Worm (Caenorhabditis elegans) whole organism, L4/young adult: ENCODE measurements around the gene Y76A2B.4.

ENCODE experiments used
- W03F9.2 ChIP-seq: fragments of 150-350 bp; optimal IDR thresholded peaks from 2 replicates; lab custom pipeline; 2014; ENCODE audit warnings: missing biosample characterization, missing genetic modification characterization
- dao-5 ChIP-seq: sonication (generic microtip); optimal IDR thresholded peaks from 2 replicates; lab custom pipeline; 2016; ENCODE audit warnings: missing genotype, missing genetic modification characterization, moderate library complexity, missing compliant biosample characterization
- him-1 ChIP-seq: sonication (generic microtip); optimal IDR thresholded peaks from 2 replicates; lab custom pipeline; 2016; ENCODE audit warnings: missing genotype, missing genetic modification reagents, missing genetic modification characterization, missing compliant biosample characterization

Gene Y76A2B.4

DNA sequence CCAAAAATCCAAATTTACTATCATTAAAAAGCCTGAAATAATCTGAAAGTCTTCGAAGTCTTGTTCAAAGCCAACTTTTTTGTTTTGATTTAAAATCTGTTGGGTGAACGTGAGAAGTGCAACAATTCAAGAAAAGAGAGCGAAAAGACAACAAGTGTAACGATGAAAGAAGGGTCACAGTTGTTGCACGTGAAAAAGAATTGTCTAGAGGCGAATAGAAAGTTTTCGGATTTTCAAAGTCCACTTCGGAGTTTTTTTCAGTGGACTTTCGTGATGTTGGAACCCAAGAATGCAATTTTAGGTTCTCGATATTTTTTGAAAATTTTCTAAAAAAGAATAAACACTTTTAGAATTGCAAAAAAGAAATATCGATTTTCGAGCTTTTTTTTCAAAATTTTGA, 3.4 kb upstream of the Y76A2B.4 start:
- TF ChIP-seq dao-5 (no peak), him-1 (tag; lab: Kevin White, UChicago) (no peak), W03F9.2 (no peak)

DNA sequence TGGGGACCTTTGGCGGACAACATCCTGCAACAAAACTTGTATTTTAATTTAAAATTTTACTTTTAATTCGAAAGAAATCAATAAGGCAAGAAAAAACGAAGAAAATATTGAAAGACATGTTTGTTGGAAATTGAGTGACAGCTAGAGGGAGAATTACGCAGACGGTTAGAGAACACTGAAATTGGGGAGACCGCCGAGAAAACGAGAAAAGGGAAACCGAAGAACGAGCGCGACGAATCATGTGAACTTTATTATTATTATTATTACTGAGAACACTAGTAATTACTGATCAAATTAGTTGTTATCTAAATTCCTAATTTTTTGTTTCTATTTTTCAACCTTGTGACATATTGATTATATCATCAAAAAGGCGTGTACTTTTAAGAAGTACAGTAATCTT, 2.4 kb upstream of the Y76A2B.4 start, which contains the start of gene mmad-1:
Gene mmad-1, minus strand, starts transcription at position 24 of the 400 bp plus-strand sequence.
- TF ChIP-seq W03F9.2: peak; percentile 40
- TF ChIP-seq him-1 (tag; lab: Kevin White, UChicago): no peak
- no peak for TF ChIP-seq dao-5

DNA sequence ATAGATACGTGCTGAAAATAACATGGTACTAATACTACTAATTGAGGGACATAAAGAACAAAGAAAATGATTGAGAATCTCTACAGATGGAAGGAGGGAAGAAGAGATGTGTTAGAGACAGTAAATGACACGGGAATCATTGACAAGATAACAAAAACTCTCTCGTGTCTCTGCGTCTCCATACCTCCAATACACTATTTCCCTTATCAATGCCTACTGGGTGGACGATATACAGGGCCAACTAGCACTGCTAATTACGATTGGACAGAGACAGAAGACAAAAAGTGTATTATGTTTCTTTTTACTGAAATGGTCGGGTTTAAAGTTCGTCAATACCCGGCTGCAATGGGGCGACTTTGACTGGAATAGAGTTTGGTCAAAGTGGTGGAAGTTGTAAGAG, 2.0 kb downstream of the Y76A2B.4 start:
- TF ChIP-seq dao-5: no peak
- TF ChIP-seq him-1 (tag; lab: Kevin White, UChicago): no peak
- TF ChIP-seq W03F9.2: no peak

DNA sequence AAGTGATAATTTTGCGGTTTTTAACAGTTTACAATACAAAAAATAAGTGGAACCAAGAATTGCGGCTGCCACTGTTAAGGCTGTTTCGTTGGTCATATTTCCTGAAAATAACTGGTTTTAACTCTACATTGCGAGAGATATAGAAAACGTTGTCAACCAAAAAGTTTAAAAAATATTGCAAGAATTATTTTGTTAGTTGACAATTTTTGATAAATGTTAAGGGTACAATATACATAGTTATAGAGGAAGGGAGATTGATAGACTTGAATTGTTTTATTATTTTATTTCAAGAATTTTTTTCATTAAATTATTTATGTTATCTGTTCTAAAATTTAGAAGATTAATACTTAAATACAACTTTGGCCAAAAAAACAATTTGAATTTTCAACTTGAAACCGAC, 3.1 kb downstream of the Y76A2B.4 start, which contains the start of gene acs-5:
Gene acs-5, minus strand, starts transcription at position 101 of the 400 bp plus-strand sequence.
- TF ChIP-seq W03F9.2: no peak
- no peak for TF ChIP-seq dao-5
- no peak for TF ChIP-seq him-1 (tag; lab: Kevin White, UChicago)

DNA sequence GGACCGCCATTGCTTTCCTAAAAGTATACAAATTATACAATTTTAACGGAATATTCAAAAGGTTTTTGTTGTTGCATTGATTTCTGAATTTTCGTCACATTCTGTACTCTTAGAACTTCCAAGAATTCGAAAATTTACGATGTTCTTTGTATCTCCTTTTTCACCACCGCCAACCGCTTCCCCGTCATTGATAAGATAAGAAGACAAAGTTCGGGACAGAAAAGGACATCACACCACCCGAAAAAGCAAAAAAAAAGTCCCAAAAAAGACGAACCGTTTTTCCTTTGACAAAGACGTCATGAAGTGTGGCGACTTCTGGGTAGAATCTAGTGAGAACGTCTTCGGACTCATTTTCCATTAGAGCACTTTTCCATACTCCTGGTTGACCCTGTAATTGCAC, 4.1 kb downstream of the Y76A2B.4 start:
- TF ChIP-seq dao-5: no peak
- no peak for TF ChIP-seq him-1 (tag; lab: Kevin White, UChicago)
- no peak for TF ChIP-seq W03F9.2

DNA sequence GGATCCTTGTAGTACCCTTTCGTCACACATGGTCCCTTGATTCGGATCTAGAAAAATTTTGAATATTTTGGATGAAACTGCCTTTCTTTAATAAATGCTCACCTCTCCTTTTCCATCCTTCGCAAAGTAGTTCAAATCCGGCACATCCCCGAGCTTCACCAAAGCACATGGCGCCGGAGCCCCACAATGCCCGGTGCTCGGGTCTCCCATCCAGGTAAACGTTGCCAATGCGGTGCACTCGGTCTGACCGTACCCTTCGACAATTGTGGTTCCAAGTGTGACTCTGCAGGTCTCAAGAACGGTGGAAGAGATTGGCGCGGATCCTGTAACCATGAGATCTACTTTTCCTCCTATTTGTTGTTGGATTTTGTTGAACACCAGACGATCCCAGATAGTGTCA, 5.8 kb downstream of the Y76A2B.4 start:
- no peak for TF ChIP-seq dao-5
- no peak for TF ChIP-seq W03F9.2
- no peak for TF ChIP-seq him-1 (tag; lab: Kevin White, UChicago)

DNA sequence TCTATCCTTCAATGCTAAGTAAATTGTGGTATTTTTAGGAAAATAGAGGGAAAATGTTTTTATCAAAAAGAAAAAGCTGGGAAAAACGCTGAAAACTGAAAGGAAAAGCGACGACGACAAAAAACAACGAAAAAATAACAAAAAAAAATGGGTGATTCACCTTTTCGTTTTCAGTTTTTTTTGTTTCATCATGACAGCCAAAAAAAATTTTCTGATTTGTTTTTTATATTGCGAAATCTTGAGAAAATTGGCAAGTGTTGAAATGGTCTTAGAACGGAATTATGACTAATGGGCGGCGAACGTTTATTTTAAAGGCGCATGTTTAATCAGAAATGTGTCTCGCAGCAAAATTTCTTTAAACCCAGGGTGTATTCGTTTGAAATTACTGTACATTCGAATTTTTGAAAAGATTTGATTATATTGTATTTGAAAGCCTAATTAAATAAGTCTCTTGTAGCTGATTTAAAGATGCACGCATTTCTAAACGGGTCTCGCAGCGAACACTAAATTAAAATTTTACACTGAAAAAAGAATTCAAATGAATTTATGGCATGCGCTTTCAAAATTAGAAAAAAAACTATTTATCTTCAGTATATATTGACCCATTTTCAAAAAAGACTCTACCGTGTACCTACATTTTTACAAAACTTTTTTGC, 10.7 kb downstream of the Y76A2B.4 start:
- TF ChIP-seq him-1 (tag; lab: Kevin White, UChicago): no peak
- TF ChIP-seq W03F9.2: no peak
- TF ChIP-seq dao-5: no peak

DNA sequence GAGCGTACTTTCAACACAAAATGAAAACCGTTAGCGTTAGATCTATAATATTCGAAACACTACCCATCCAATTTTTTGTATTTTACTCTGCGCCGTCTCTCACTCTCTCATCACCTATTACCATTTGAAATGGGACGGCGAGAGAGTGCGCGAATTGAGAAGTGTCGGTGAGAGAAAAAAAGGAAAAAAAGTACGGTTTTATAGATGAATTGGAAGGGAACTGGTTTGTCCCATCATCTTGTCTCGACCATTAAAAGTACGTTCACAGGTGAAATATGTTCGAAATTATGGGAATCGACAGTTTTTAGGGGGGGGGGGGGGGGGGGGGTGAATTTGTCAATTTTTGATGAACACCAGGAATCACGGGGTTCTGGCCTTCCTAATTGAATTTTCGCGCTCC, 11.9 kb downstream of the Y76A2B.4 start:
- TF ChIP-seq W03F9.2 (no peak), him-1 (tag; lab: Kevin White, UChicago) (no peak)

DNA sequence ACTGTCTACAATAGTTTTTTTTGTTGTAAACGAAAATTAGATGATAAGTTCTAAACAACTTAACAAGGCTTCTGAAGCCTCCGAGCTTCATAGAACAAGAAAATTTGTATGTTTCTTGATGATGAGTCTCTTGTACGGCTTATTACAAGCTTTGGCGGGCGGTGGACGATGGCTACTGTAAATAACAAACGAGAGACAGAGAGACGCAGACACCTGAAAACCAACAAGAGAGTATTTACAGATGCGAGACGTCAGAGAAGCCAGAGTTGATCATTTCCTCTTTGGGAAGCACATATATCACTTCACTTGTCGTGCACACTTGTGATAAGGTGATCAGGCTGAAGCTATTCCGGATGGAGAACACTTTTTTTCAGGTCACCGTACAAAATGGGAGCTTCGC, 15.7 kb downstream of the Y76A2B.4 start:
- TF ChIP-seq dao-5: no peak
- TF ChIP-seq W03F9.2: no peak
- no peak for TF ChIP-seq him-1 (tag; lab: Kevin White, UChicago)

DNA sequence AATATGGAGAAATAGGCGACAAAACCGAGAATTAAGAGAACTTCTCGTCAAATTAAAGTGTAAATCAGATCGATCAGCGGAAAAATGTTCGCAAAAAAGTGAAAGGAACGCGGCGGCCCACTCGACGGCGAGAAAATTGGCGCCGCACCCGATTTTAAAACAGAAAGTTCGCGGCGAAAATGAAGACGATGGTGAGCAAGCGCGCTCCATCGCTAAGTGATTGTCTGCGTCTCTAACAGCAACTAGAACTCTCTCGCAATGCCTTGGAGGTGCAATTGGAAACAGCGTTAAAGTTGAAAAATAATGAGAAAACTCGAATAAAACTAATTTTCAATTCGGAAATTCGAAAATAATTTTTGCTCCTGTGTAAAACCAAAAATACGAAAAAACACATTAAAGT, 16.6 kb downstream of the Y76A2B.4 start:
- TF ChIP-seq dao-5 (no peak), W03F9.2 (no peak), him-1 (tag; lab: Kevin White, UChicago) (no peak)

DNA sequence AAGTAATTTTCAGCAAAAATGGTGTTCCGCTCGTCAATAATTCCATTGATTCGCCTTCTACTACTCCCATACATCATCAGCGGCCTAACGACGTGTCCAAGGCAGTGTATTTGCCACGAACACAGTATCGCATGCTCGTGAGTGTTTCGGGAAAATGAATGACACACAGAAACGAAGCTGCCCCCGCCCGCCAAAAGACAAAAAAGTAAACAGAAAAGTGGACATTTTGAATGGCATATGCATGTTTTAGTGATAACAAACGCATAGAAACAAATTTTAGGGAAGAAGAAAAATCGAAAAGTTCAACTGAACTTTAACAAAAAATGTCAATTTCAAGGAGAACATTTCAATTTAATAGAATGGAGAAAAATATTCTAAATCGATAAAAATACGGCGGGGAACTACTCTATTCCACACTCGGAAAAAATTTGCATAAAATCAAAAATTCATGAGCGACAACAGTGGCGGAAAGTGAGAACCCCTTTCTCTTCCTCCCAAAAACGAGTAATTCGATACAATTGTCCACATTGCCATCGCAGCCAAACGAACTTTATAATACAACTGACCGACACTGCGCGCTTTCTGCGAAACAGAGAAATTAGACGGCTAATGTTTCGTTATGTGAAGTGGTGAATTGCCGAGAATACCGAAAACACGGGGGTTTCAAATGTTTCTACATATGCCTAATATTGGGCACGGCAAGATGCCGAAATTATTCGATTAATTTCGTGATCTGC, 17.9 kb downstream of the Y76A2B.4 start:
- TF ChIP-seq him-1 (tag; lab: Kevin White, UChicago) (no peak), W03F9.2 (no peak), dao-5 (no peak)

DNA sequence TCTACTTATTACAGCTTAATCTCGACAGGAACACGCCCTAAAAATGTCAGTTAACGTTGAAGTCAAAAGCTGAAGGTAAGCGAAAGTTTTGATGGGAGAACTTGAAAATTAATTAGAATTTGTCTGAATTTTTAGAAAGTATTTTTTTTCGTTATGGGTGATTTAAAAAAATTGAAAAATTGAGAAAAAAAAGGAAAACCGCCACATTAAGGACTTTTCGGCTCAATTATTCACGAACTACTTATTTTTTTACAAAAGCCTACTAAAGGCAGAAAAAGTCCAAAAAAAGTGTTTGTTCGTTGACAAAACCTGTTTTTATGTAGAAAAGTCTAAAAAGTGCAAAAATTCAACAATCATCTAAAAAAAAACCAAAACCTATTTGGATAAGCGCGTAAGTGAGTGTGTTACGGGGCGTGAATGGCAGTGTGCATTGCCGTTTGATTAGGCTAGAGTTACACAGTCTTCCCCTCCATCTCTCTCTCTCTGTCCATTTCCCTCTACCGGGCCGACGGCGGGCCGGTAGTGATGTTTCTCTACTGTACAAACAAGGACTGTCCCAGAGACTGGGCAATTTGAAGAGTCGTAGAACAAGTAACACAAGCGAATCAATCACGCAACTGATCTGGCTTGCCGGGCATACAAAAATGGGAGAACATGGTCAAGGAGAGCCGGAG, 19.0 kb downstream of the Y76A2B.4 start, which contains the start of gene lron-13:
Gene lron-13, plus strand, starts transcription at position 15 of the 674 bp plus-strand sequence.
- TF ChIP-seq W03F9.2 (no peak), him-1 (tag; lab: Kevin White, UChicago) (no peak), dao-5 (no peak)

DNA sequence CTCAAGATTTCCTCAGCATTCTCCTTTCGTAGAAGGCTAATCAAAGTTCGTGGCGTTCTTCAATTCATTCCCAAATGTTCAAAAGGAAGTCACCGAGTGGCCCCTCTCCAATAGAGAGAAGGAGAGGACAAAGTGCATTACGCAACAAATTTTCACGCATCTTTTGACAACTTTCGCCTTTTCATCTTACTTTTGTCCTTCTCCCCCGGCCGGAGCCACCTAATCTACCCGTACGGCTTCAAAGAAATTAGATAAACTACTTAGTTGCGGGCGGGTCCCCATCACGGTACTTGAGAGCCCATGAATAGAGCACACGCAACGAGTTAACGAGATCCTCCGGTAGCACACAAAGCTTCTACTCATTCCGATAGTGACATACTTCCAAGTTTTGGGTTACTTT, 19.9 kb downstream of the Y76A2B.4 start:
- no peak for TF ChIP-seq dao-5
- no peak for TF ChIP-seq him-1 (tag; lab: Kevin White, UChicago)
- TF ChIP-seq W03F9.2: no peak

DNA sequence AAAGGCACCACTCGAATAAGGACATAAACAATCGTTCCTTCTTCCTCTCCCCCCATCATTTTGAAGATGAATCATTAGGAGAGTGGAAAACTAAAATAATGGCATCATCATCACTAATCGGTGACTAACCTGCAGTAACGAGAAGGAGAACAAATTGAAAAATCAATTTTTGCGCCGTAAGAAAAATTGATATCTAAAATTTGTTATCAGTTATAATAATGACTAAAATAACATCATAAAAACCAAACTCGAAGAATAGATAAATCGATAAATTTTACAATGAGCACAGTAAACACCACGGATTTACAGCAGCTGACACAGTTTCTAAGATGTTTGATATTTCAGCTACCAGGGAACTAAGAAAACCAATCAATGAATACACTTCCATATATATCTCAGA, 20.4 kb downstream of the Y76A2B.4 start:
- TF ChIP-seq W03F9.2 (no peak), dao-5 (no peak), him-1 (tag; lab: Kevin White, UChicago) (no peak)
